Fruit fly (Drosophila melanogaster): ENCODE results near the gene Asciz.

dm6 chr3L:3148125-3149059, 17.7 kb downstream of the Asciz start, which contains the start of the genes Usp5 and BtbVII:
- TF ChIP-seq kay (GFP tag; ENCODE audit: borderline replicate concordance), result no peak
- TF ChIP-seq CG7045 (GFP tag; optimal IDR thresholded peaks at IDR 0.05), result peak; percentile 45
- TF ChIP-seq CG1620 (GFP tag; optimal IDR thresholded peaks at IDR 0.05), result peak; percentile 85
- TF ChIP-seq toe (GFP tag; optimal IDR thresholded peaks at IDR 0.05), result peak; percentile 84
- peak; percentile 73 for TF ChIP-seq Crg-1 (GFP tag; optimal IDR thresholded peaks at IDR 0.05)
